Fruit fly (Drosophila melanogaster) whole organism, adult: Measurements from ENCODE around the gene RpS4.

ENCODE experiments used
- CG14711 ChIP-seq: fragments of 200-800 bp; sonication (Bioruptor generic); optimal IDR thresholded peaks from 2 replicates; lab custom pipeline; 2018; ENCODE audit warnings: missing biosample characterization, mild to moderate bottlenecking, missing genetic modification characterization, moderate library complexity
- CG5204 ChIP-seq: fragments of 200-800 bp; sonication (Bioruptor generic); optimal IDR thresholded peaks from 2 replicates; lab custom pipeline; 2016; ENCODE audit warnings: missing biosample characterization, missing genetic modification characterization
- CG7045 ChIP-seq: fragments of 200-800 bp; sonication (Bioruptor generic); optimal IDR thresholded peaks from 2 replicates; lab custom pipeline; 2017; ENCODE audit warnings: missing biosample characterization, mild to moderate bottlenecking, missing genetic modification characterization
- Hr96 ChIP-seq: fragments of 200-800 bp; sonication (Bioruptor generic); optimal IDR thresholded peaks from 2 replicates; lab custom pipeline; 2016; ENCODE audit warnings: missing biosample characterization, missing genetic modification characterization
- Mnt ChIP-seq: fragments of 200-800 bp; sonication (Bioruptor generic); optimal IDR thresholded peaks from 2 replicates; lab custom pipeline; 2016; ENCODE audit warnings: missing biosample characterization, mild to moderate bottlenecking, missing genetic modification characterization
- cnc ChIP-seq, 2 experiments: fragments of >200 bp; optimal IDR thresholded peaks; 2 replicates each; lab custom pipeline; 2017
- pad ChIP-seq: fragments of 200-800 bp; sonication (Bioruptor generic); optimal IDR thresholded peaks from 3 replicates; lab custom pipeline; 2017; ENCODE audit warnings: missing biosample characterization, missing genetic modification characterization, mild to moderate bottlenecking, moderate library complexity, missing genetic modification reagents

DNA sequence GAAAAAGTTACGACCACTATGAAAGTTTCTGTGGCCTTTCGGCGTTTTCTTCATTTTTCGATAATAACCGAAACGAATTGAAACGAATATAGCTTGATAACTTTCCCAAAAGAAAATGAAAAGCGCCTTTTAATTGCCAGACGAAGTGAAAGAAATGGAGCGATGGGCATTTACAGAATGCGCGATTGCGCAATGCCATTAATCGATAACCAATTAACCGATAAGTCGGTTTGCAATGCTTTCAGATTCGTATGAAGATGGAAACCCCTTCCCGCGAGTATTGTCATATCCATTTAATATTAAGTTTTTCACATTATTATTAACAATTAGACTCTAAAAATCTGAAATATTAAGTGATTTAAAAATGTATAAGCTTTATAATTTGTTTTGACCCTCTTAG lies 14.2 kb upstream of the RpS4 start:
- TF ChIP-seq CG14711 (no peak), Hr96 (GFP tag; lab: Kevin White, UChicago) (no peak), CG7045 (GFP tag; lab: Kevin White, UChicago) (no peak), CG5204 (GFP tag; lab: Kevin White, UChicago) (no peak), Mnt (GFP tag; lab: Kevin White, UChicago) (no peak), pad (no peak), cnc (optimal IDR thresholded peaks at IDR 0.05; lab: Kevin White, UChicago) (no peak)
